Worm (Caenorhabditis elegans) whole organism, L2 larva: Measurements from ENCODE around the gene Y75B12A.2.

Experiments used
- C34F6.9 ChIP-seq: fragments of 150-350 bp; optimal IDR thresholded peaks from 2 replicates; lab custom pipeline; 2014; ENCODE audit warnings: missing biosample characterization, missing genetic modification characterization
- F13H6.1 ChIP-seq: sonication (generic microtip); optimal IDR thresholded peaks from 2 replicates; lab custom pipeline; 2016; ENCODE audit warnings: missing genetic modification characterization, missing compliant biosample characterization
- R02D3.7 ChIP-seq: fragments of 150-350 bp; optimal IDR thresholded peaks from 2 replicates; lab custom pipeline; 2014; ENCODE audit warnings: missing biosample characterization, missing genetic modification characterization
- Y55F3AM.14 ChIP-seq: fragments of 200-800 bp; sonication (Bioruptor generic); optimal IDR thresholded peaks from 2 replicates; lab custom pipeline; 2018; ENCODE audit warnings: mild to moderate bottlenecking, missing genetic modification characterization, missing compliant biosample characterization
- ZK546.5 ChIP-seq: sonication (generic microtip); optimal IDR thresholded peaks from 2 replicates; lab custom pipeline; 2017; ENCODE audit warnings: missing biosample characterization, missing genetic modification characterization
- alr-1 ChIP-seq: fragments of 150-350 bp; optimal IDR thresholded peaks from 2 replicates; lab custom pipeline; 2014; ENCODE audit warnings: missing biosample characterization, missing genetic modification characterization
- aly-2 ChIP-seq: fragments of 150-350 bp; optimal IDR thresholded peaks from 2 replicates; lab custom pipeline; 2014; ENCODE audit warnings: missing biosample characterization, missing genetic modification characterization
- ama-1 ChIP-seq: fragments of 150-350 bp; optimal IDR thresholded peaks from 2 replicates; lab custom pipeline; 2018; ENCODE audit warnings: inconsistent platforms
- blmp-1 ChIP-seq: sonication (generic microtip); optimal IDR thresholded peaks from 2 replicates; lab custom pipeline; 2017; ENCODE audit warnings: missing genetic modification characterization, mild to moderate bottlenecking, missing compliant biosample characterization, antibody characterized with exemption, moderate library complexity; ENCODE audit not compliant: insufficient read depth
- ceh-16 ChIP-seq: fragments of 150-350 bp; optimal IDR thresholded peaks from 2 replicates; lab custom pipeline; 2014; ENCODE audit warnings: missing biosample characterization, missing genetic modification characterization
- ceh-82 ChIP-seq: fragments of 150-350 bp; optimal IDR thresholded peaks from 2 replicates; lab custom pipeline; 2014; ENCODE audit warnings: missing biosample characterization, missing genetic modification characterization
- crh-2 ChIP-seq: sonication (generic microtip); optimal IDR thresholded peaks from 2 replicates; lab custom pipeline; 2017; ENCODE audit warnings: missing biosample characterization, missing genetic modification characterization
- dmd-4 ChIP-seq: sonication (generic microtip); optimal IDR thresholded peaks from 2 replicates; lab custom pipeline; 2017; ENCODE audit warnings: missing biosample characterization, missing genetic modification characterization
- egl-27 ChIP-seq: sonication (generic microtip); optimal IDR thresholded peaks from 3 replicates; lab custom pipeline; 2017; ENCODE audit warnings: missing biosample characterization, missing genetic modification reagents, missing genetic modification characterization
- elt-3 ChIP-seq: sonication (generic microtip); optimal IDR thresholded peaks from 2 replicates; lab custom pipeline; 2017; ENCODE audit warnings: missing biosample characterization, missing genetic modification characterization
- fos-1 ChIP-seq: fragments of 150-350 bp; optimal IDR thresholded peaks from 2 replicates; lab custom pipeline; 2014; ENCODE audit warnings: missing biosample characterization, missing genetic modification characterization
- gmeb-1 ChIP-seq: fragments of 150-350 bp; optimal IDR thresholded peaks from 2 replicates; lab custom pipeline; 2014; ENCODE audit warnings: missing biosample characterization, missing genetic modification characterization
- lin-11 ChIP-seq: fragments of 150-350 bp; sonication (generic microtip); optimal IDR thresholded peaks from 2 replicates; lab custom pipeline; 2014; ENCODE audit warnings: missing biosample characterization, missing genetic modification characterization, inconsistent platforms, mixed read lengths
- lin-13 ChIP-seq: fragments of 150-350 bp; optimal IDR thresholded peaks from 2 replicates; lab custom pipeline; 2014; ENCODE audit warnings: missing biosample characterization, missing genetic modification reagents, missing genetic modification characterization
- lsy-2 ChIP-seq, 2 experiments: fragments of 150-350 bp in 1 of 2; sonication (generic microtip) in 1 of 2; optimal IDR thresholded peaks; 2 replicates each; lab custom pipeline; 2014 to 2017; ENCODE audit warnings: missing biosample characterization in 2 of 2, missing genetic modification characterization in 2 of 2
- mab-5 ChIP-seq: fragments of 150-350 bp; optimal IDR thresholded peaks from 2 replicates; lab custom pipeline; 2014; ENCODE audit warnings: missing biosample characterization, missing genetic modification characterization
- mbf-1 ChIP-seq: sonication (generic microtip); optimal IDR thresholded peaks from 2 replicates; lab custom pipeline; 2017; ENCODE audit warnings: missing biosample characterization, missing genetic modification characterization
- mdl-1 ChIP-seq, 2 experiments: fragments of 150-350 bp in 1 of 2; sonication (generic microtip) in 1 of 2; optimal IDR thresholded peaks; 2 replicates each; lab custom pipeline; 2017; ENCODE audit warnings: missing biosample characterization in 2 of 2, missing genetic modification characterization in 2 of 2
- nhr-11 ChIP-seq: fragments of 150-350 bp; optimal IDR thresholded peaks from 2 replicates; lab custom pipeline; 2014; ENCODE audit warnings: missing biosample characterization, missing genetic modification characterization
- nhr-12 ChIP-seq: fragments of 150-350 bp; optimal IDR thresholded peaks from 2 replicates; lab custom pipeline; 2014; ENCODE audit warnings: missing biosample characterization, missing genetic modification characterization
- nhr-129 ChIP-seq: fragments of 150-350 bp; optimal IDR thresholded peaks from 2 replicates; lab custom pipeline; 2014; ENCODE audit warnings: missing biosample characterization, missing genetic modification characterization
- nhr-23 ChIP-seq: fragments of 150-350 bp; optimal IDR thresholded peaks from 2 replicates; lab custom pipeline; 2014; ENCODE audit warnings: missing biosample characterization, missing genetic modification reagents, missing genetic modification characterization
- nhr-25 ChIP-seq: fragments of 150-350 bp; sonication (generic microtip); optimal IDR thresholded peaks from 3 replicates; lab custom pipeline; 2014; ENCODE audit warnings: missing biosample characterization, missing genetic modification characterization
- nhr-6 ChIP-seq: fragments of 150-350 bp; optimal IDR thresholded peaks from 2 replicates; lab custom pipeline; 2014; ENCODE audit warnings: missing biosample characterization, missing genetic modification characterization
- nhr-77 ChIP-seq: fragments of 150-350 bp; optimal IDR thresholded peaks from 2 replicates; lab custom pipeline; 2014; ENCODE audit warnings: missing biosample characterization, missing genetic modification characterization
- peb-1 ChIP-seq: fragments of 150-350 bp; optimal IDR thresholded peaks from 2 replicates; lab custom pipeline; 2014; ENCODE audit warnings: missing biosample characterization, missing genetic modification characterization
- sma-3 ChIP-seq: sonication (generic microtip); optimal IDR thresholded peaks from 2 replicates; lab custom pipeline; 2016; ENCODE audit warnings: missing genetic modification reagents, missing genetic modification characterization, missing compliant biosample characterization
- sma-9 ChIP-seq, 2 experiments: fragments of 150-350 bp in 1 of 2; sonication (generic microtip) in 1 of 2; optimal IDR thresholded peaks; 2 replicates each; lab custom pipeline; 2014 to 2016; ENCODE audit warnings: missing genetic modification characterization in 2 of 2, mild to moderate bottlenecking in 1 of 2, missing biosample characterization in 1 of 2, missing compliant biosample characterization in 1 of 2, missing genetic modification reagents in 1 of 2, moderate library complexity in 1 of 2
- snpc-4 ChIP-seq: fragments of 150-350 bp; optimal IDR thresholded peaks from 2 replicates; lab custom pipeline; 2014; ENCODE audit warnings: missing biosample characterization, missing genetic modification characterization
- unc-39 ChIP-seq: fragments of 150-350 bp; optimal IDR thresholded peaks from 2 replicates; lab custom pipeline; 2014; ENCODE audit warnings: missing biosample characterization, missing genetic modification characterization
- unc-55 ChIP-seq: fragments of 150-350 bp; sonication (generic microtip); optimal IDR thresholded peaks from 3 replicates; lab custom pipeline; 2014; ENCODE audit warnings: missing biosample characterization, missing genetic modification reagents, missing genetic modification characterization
- unc-62 ChIP-seq: fragments of 150-350 bp; optimal IDR thresholded peaks from 2 replicates; lab custom pipeline; 2014; ENCODE audit warnings: missing biosample characterization, missing genetic modification reagents, missing genetic modification characterization
- zag-1 ChIP-seq: fragments of 150-350 bp; optimal IDR thresholded peaks from 2 replicates; lab custom pipeline; 2014; ENCODE audit warnings: missing biosample characterization, missing genetic modification characterization
- ztf-1 ChIP-seq: fragments of 200-800 bp; sonication (Bioruptor generic); conservative IDR thresholded peaks from 2 replicates; pipeline ENCODE4 v1.3.6; 2022; ENCODE audit warnings: missing genetic modification characterization, missing compliant biosample characterization
- ztf-11 ChIP-seq: sonication (generic microtip); optimal IDR thresholded peaks from 2 replicates; lab custom pipeline; 2017; ENCODE audit warnings: missing biosample characterization, missing genetic modification characterization
- ztf-4 ChIP-seq: fragments of 150-350 bp; optimal IDR thresholded peaks from 2 replicates; lab custom pipeline; 2014; ENCODE audit warnings: missing biosample characterization, missing genetic modification characterization

Gene Y75B12A.2

ce11 chrV:15127413-15127812, 18.1 kb downstream of the Y75B12A.2 start, which contains the start of gene srj-27:
Gene srj-27, minus strand, starts transcription at chrV:15127513.
- TF ChIP-seq nhr-23 (tag; lab: Kevin White, UChicago) (no peak), nhr-77 (tag; lab: Kevin White, UChicago) (no peak), ama-1 (lab: Kevin White, UChicago) (no peak), ceh-82 (no peak)

- TF ChIP-seq peb-1 (tag; lab: Kevin White, UChicago) (no peak), ceh-16 (tag; lab: Kevin White, UChicago) (no peak), fos-1 (tag; lab: Kevin White, UChicago) (no peak), blmp-1 (tag; lab: Kevin White, UChicago) (no peak), Y55F3AM.14 (GFP tag; lab: Kevin White, UChicago) (no peak), dmd-4 (tag; lab: Kevin White, UChicago) (no peak), ztf-4 (tag; lab: Kevin White, UChicago) (no peak), unc-39 (tag; lab: Kevin White, UChicago) (no peak), sma-9 (GFP tag; optimal IDR thresholded peaks at IDR 0.05; lab: Kevin White, UChicago) (no peak), sma-9 (tag; optimal IDR thresholded peaks at IDR 0.05; lab: Kevin White, UChicago) (no peak), crh-2 (tag; lab: Kevin White, UChicago) (no peak), ceh-82 (no peak), mdl-1 (tag; optimal IDR thresholded peaks at IDR 0.05; lab: Kevin White, UChicago) (no peak), ztf-1 (GFP tag; lab: Robert Waterston, UW) (no peak), mab-5 (tag; lab: Kevin White, UChicago) (no peak)
These were observed 18.6 kb downstream of the Y75B12A.2 start, which contains the start of gene srr-7 for ce11 chrV:15127955-15128354. Gene srr-7, plus strand, starts transcription at chrV:15128255.

- TF ChIP-seq nhr-129 (tag; lab: Kevin White, UChicago) (no peak), crh-2 (tag; lab: Kevin White, UChicago) (no peak), R02D3.7 (tag; lab: Kevin White, UChicago) (no peak), blmp-1 (tag; lab: Kevin White, UChicago) (no peak), lin-11 (tag; lab: Kevin White, UChicago) (no peak), ama-1 (lab: Kevin White, UChicago) (no peak), ztf-11 (tag; lab: Kevin White, UChicago) (no peak), sma-3 (GFP tag; lab: Kevin White, UChicago) (no peak), snpc-4 (tag; lab: Kevin White, UChicago) (no peak), unc-39 (tag; lab: Kevin White, UChicago) (no peak), nhr-25 (no peak), unc-62 (GFP tag; lab: Kevin White, UChicago) (no peak), mbf-1 (tag; lab: Kevin White, UChicago) (no peak), zag-1 (no peak), sma-9 (GFP tag; optimal IDR thresholded peaks at IDR 0.05; lab: Kevin White, UChicago) (no peak), sma-9 (tag; optimal IDR thresholded peaks at IDR 0.05; lab: Kevin White, UChicago) (no peak), ZK546.5 (tag; lab: Kevin White, UChicago) (no peak), ceh-82 (no peak), gmeb-1 (tag; lab: Kevin White, UChicago) (no peak), elt-3 (tag; lab: Kevin White, UChicago) (no peak)
- TF ChIP-seq, all 48 proteins: peak for 0
These were observed 23.1 kb downstream of the Y75B12A.2 start, which contains the start of gene str-171 for ce11 chrV:15132423-15132822. Gene str-171, minus strand, starts transcription at chrV:15132523.

- TF ChIP-seq alr-1 (tag; lab: Kevin White, UChicago) (no peak), nhr-6 (tag; lab: Kevin White, UChicago) (no peak), nhr-12 (tag; lab: Kevin White, UChicago) (no peak), fos-1 (tag; lab: Kevin White, UChicago) (peak; percentile 85)
These were observed 24.5 kb downstream of the Y75B12A.2 start for ce11 chrV:15133812-15134211.

ce11 chrV:15136772-15137171, 27.4 kb downstream of the Y75B12A.2 start, which contains the start of gene aipl-1:
Gene aipl-1, minus strand, starts transcription at chrV:15136801.
- TF ChIP-seq unc-62 (GFP tag; lab: Kevin White, UChicago) (no peak), C34F6.9 (tag; lab: Kevin White, UChicago) (peak; percentile 90), aly-2 (tag; lab: Kevin White, UChicago) (no peak), unc-55 (peak; percentile 97), ztf-1 (GFP tag; lab: Robert Waterston, UW) (no peak), mdl-1 (tag; optimal IDR thresholded peaks at IDR 0.05; lab: Kevin White, UChicago) (no peak), gmeb-1 (tag; lab: Kevin White, UChicago) (peak; percentile 87), sma-3 (GFP tag; lab: Kevin White, UChicago) (peak; percentile 63), lsy-2 (tag; optimal IDR thresholded peaks at IDR 0.05; lab: Kevin White, UChicago) (peak in 1 of 2 experiments; percentile 87), mbf-1 (tag; lab: Kevin White, UChicago) (no peak), crh-2 (tag; lab: Kevin White, UChicago) (peak; percentile 79), peb-1 (tag; lab: Kevin White, UChicago) (no peak), nhr-25 (no peak), nhr-12 (tag; lab: Kevin White, UChicago) (no peak), ceh-82 (peak; percentile 52), nhr-11 (no peak), Y55F3AM.14 (GFP tag; lab: Kevin White, UChicago) (no peak), F13H6.1 (tag; lab: Kevin White, UChicago) (peak; percentile 56), fos-1 (tag; lab: Kevin White, UChicago) (peak; percentile 72), sma-9 (GFP tag; optimal IDR thresholded peaks at IDR 0.05; lab: Kevin White, UChicago) (peak; percentile 79), sma-9 (tag; optimal IDR thresholded peaks at IDR 0.05; lab: Kevin White, UChicago) (no peak), egl-27 (peak; percentile 21), lin-13 (GFP tag; lab: Kevin White, UChicago) (peak; percentile 83), ZK546.5 (tag; lab: Kevin White, UChicago) (no peak), ztf-11 (tag; lab: Kevin White, UChicago) (no peak), snpc-4 (tag; lab: Kevin White, UChicago) (peak; percentile 68), ama-1 (lab: Kevin White, UChicago) (no peak)
